Fruit fly (Drosophila melanogaster) whole organism, embryonic: ENCODE data around the gene Cpr11B.
A peak's percentile ranks its signal among the peaks of the same experiment; 100 is the strongest.

Experiments
- Abd-B ChIP-seq: fragments of 200-800 bp; sonication (Bioruptor generic); optimal IDR thresholded peaks from 2 replicates; lab custom pipeline; 2018; ENCODE audit warnings: missing biosample characterization, mild to moderate bottlenecking, missing genetic modification characterization, moderate library complexity
- Ada2b ChIP-seq: fragments of 200-800 bp; sonication (Bioruptor generic); IDR thresholded peaks from 2 replicates; pipeline ENCODE4 v1.3.6; 2022; ENCODE audit warnings: missing biosample characterization, missing genetic modification characterization
- B-H1 ChIP-seq: fragments of 200-800 bp; sonication (Bioruptor generic); IDR thresholded peaks from 3 replicates; pipeline ENCODE4 v1.3.6; 2022; ENCODE audit warnings: missing biosample characterization, missing genetic modification characterization
- C15 ChIP-seq: fragments of 200-800 bp; sonication (Bioruptor generic); IDR thresholded peaks from 3 replicates; pipeline ENCODE4 v1.3.6; 2022; ENCODE audit warnings: missing biosample characterization, missing genetic modification characterization
- CG10959 ChIP-seq: fragments of 200-800 bp; sonication (Bioruptor generic); IDR thresholded peaks from 2 replicates; pipeline ENCODE4 v1.3.6; 2022; ENCODE audit warnings: missing biosample characterization, missing genetic modification characterization
- CG10979 ChIP-seq: fragments of 200-800 bp; sonication (Bioruptor generic); optimal IDR thresholded peaks from 2 replicates; lab custom pipeline; 2018; ENCODE audit warnings: missing biosample characterization, mild to moderate bottlenecking, missing genetic modification characterization, moderate library complexity
- CG12219 ChIP-seq: fragments of 200-800 bp; sonication (Bioruptor generic); optimal IDR thresholded peaks from 3 replicates; lab custom pipeline; 2018; ENCODE audit warnings: missing biosample characterization, mild to moderate bottlenecking, missing genetic modification characterization
- CG12391 ChIP-seq: fragments of 200-800 bp; sonication (Bioruptor generic); optimal IDR thresholded peaks from 3 replicates; lab custom pipeline; 2018; ENCODE audit warnings: missing biosample characterization, mild to moderate bottlenecking, missing genetic modification characterization, moderate library complexity
- CG13287 ChIP-seq: fragments of 200-800 bp; sonication (Bioruptor generic); IDR thresholded peaks from 2 replicates; pipeline ENCODE4 v1.3.6; 2022; ENCODE audit warnings: missing biosample characterization, missing genetic modification characterization; ENCODE audit not compliant: partially characterized antibody
- CG15696 ChIP-seq: fragments of 200-800 bp; sonication (Bioruptor generic); optimal IDR thresholded peaks from 2 replicates; lab custom pipeline; 2019; ENCODE audit warnings: missing biosample characterization, mild to moderate bottlenecking, missing genetic modification characterization, moderate library complexity
- CG16813 ChIP-seq: fragments of 200-800 bp; sonication (Bioruptor generic); IDR thresholded peaks from 3 replicates; pipeline ENCODE4 v1.3.6; 2022; ENCODE audit warnings: missing biosample characterization, missing genetic modification characterization; ENCODE audit not compliant: partially characterized antibody
- CG17802 ChIP-seq: fragments of 200-800 bp; sonication (Bioruptor generic); optimal IDR thresholded peaks from 2 replicates; lab custom pipeline; 2018; ENCODE audit warnings: missing biosample characterization, mild to moderate bottlenecking, missing genetic modification characterization, moderate library complexity
- CG17829 ChIP-seq: fragments of 200-800 bp; optimal IDR thresholded peaks from 2 replicates; lab custom pipeline; 2019; ENCODE audit warnings: missing biosample characterization, mild to moderate bottlenecking, missing genetic modification characterization, moderate library complexity
- CG31224 ChIP-seq: fragments of 200-800 bp; sonication (Bioruptor generic); IDR thresholded peaks from 2 replicates; pipeline ENCODE4 v1.3.6; 2022; ENCODE audit warnings: missing biosample characterization, missing genetic modification characterization
- CG4360 ChIP-seq: fragments of 200-800 bp; sonication (Bioruptor generic); IDR thresholded peaks from 2 replicates; pipeline ENCODE4 v1.3.6; 2022; ENCODE audit warnings: missing biosample characterization, missing genetic modification characterization
- CG7357 ChIP-seq: fragments of 200-800 bp; sonication (Bioruptor generic); IDR thresholded peaks from 3 replicates; pipeline ENCODE4 v1.3.6; 2022; ENCODE audit warnings: missing biosample characterization, missing genetic modification characterization
- CG7928 ChIP-seq: fragments of 200-800 bp; sonication (Bioruptor generic); optimal IDR thresholded peaks from 2 replicates; lab custom pipeline; 2017; ENCODE audit warnings: missing biosample characterization, mild to moderate bottlenecking, missing genetic modification characterization
- CG9609 ChIP-seq: fragments of 200-800 bp; sonication (Bioruptor generic); optimal IDR thresholded peaks from 3 replicates; lab custom pipeline; 2016; ENCODE audit warnings: missing biosample characterization, missing genetic modification characterization
- Chrac-16 ChIP-seq: fragments of 200-800 bp; sonication (Bioruptor generic); optimal IDR thresholded peaks from 3 replicates; lab custom pipeline; 2016; ENCODE audit warnings: missing biosample characterization, missing genetic modification characterization
- D19B ChIP-seq: fragments of 200-800 bp; sonication (Bioruptor generic); optimal IDR thresholded peaks from 2 replicates; lab custom pipeline; 2017; ENCODE audit warnings: missing biosample characterization, mild to moderate bottlenecking, missing genetic modification characterization
- Gug ChIP-seq: fragments of 200-800 bp; sonication (Bioruptor generic); IDR thresholded peaks from 4 replicates; pipeline ENCODE4 v1.3.6; 2022; ENCODE audit warnings: missing biosample characterization, missing genetic modification characterization
- Hmx ChIP-seq: fragments of 200-800 bp; sonication (Bioruptor generic); optimal IDR thresholded peaks from 2 replicates; lab custom pipeline; 2016; ENCODE audit warnings: missing biosample characterization, missing genetic modification characterization
- Nf-YA ChIP-seq: fragments of 200-800 bp; sonication (Bioruptor generic); IDR thresholded peaks from 2 replicates; pipeline ENCODE4 v1.3.6; 2022; ENCODE audit warnings: missing biosample characterization, missing genetic modification characterization
- Pdp1 ChIP-seq, 2 experiments: fragments of 200-800 bp; sonication (Bioruptor generic); optimal IDR thresholded peaks; 3 replicates each; lab custom pipeline; 2016; ENCODE audit warnings: missing biosample characterization in 2 of 2, missing genetic modification characterization in 2 of 2, mild to moderate bottlenecking in 1 of 2, moderate library complexity in 1 of 2
- Scr ChIP-seq: fragments of 200-800 bp; sonication (Bioruptor generic); IDR thresholded peaks from 2 replicates; pipeline ENCODE4 v1.3.6; 2022; ENCODE audit warnings: missing biosample characterization, missing genetic modification characterization; ENCODE audit not compliant: partially characterized antibody
- Side ChIP-seq: fragments of 200-800 bp; sonication (Bioruptor generic); optimal IDR thresholded peaks from 2 replicates; lab custom pipeline; 2016; ENCODE audit warnings: missing biosample characterization, missing genetic modification characterization
- Sox100B ChIP-seq: fragments of 200-800 bp; sonication (Bioruptor generic); optimal IDR thresholded peaks from 3 replicates; lab custom pipeline; 2018; ENCODE audit warnings: missing biosample characterization, mild to moderate bottlenecking, missing genetic modification characterization
- Usf ChIP-seq: fragments of 200-800 bp; sonication (Bioruptor generic); optimal IDR thresholded peaks from 2 replicates; lab custom pipeline; 2017; ENCODE audit warnings: missing genotype, missing biosample characterization, missing genetic modification characterization
- ac ChIP-seq: fragments of 200-800 bp; sonication (Bioruptor generic); optimal IDR thresholded peaks from 3 replicates; lab custom pipeline; 2017; ENCODE audit warnings: missing biosample characterization, mild to moderate bottlenecking, missing genetic modification characterization
- az2 ChIP-seq: fragments of 200-800 bp; sonication (Bioruptor generic); optimal IDR thresholded peaks from 3 replicates; lab custom pipeline; 2016; ENCODE audit warnings: missing biosample characterization, missing genetic modification characterization
- br ChIP-seq: fragments of >200 bp; optimal IDR thresholded peaks from 2 replicates; lab custom pipeline; 2017
- emc ChIP-seq: fragments of 200-800 bp; sonication (Bioruptor generic); optimal IDR thresholded peaks from 2 replicates; lab custom pipeline; 2016; ENCODE audit warnings: missing biosample characterization, missing genetic modification characterization
- ems ChIP-seq: fragments of 200-800 bp; sonication (Bioruptor generic); optimal IDR thresholded peaks from 3 replicates; lab custom pipeline; 2016; ENCODE audit warnings: missing biosample characterization, missing genetic modification characterization
- exex ChIP-seq: fragments of 200-800 bp; sonication (Bioruptor generic); optimal IDR thresholded peaks from 4 replicates; lab custom pipeline; 2018; ENCODE audit warnings: missing biosample characterization, mild to moderate bottlenecking, missing genetic modification characterization, moderate library complexity
- fu2 ChIP-seq: fragments of 200-800 bp; sonication (Bioruptor generic); optimal IDR thresholded peaks from 2 replicates; lab custom pipeline; 2016; ENCODE audit warnings: missing biosample characterization, missing genetic modification characterization
- ind ChIP-seq: fragments of 200-800 bp; sonication (Bioruptor generic); optimal IDR thresholded peaks from 3 replicates; lab custom pipeline; 2016; ENCODE audit warnings: missing biosample characterization, missing genetic modification characterization
- jumu ChIP-seq: fragments of 200-800 bp; sonication (Bioruptor generic); optimal IDR thresholded peaks from 3 replicates; lab custom pipeline; 2016; ENCODE audit warnings: missing biosample characterization, missing genetic modification characterization
- klu ChIP-seq: fragments of 200-800 bp; sonication (Bioruptor generic); IDR thresholded peaks from 2 replicates; pipeline ENCODE4 v1.3.6; 2022; ENCODE audit warnings: missing biosample characterization, missing genetic modification characterization
- nom ChIP-seq: fragments of 200-800 bp; sonication (Bioruptor generic); optimal IDR thresholded peaks from 2 replicates; lab custom pipeline; 2017; ENCODE audit warnings: missing biosample characterization, missing genetic modification characterization, mild to moderate bottlenecking, moderate library complexity, missing genetic modification reagents
- onecut ChIP-seq: fragments of 200-800 bp; sonication (Bioruptor generic); IDR thresholded peaks from 2 replicates; pipeline ENCODE4 v1.3.6; 2022; ENCODE audit warnings: missing biosample characterization, missing genetic modification characterization
- repo ChIP-seq: fragments of 200-800 bp; sonication (Bioruptor generic); optimal IDR thresholded peaks from 2 replicates; lab custom pipeline; 2016; ENCODE audit warnings: missing biosample characterization, missing genetic modification characterization
- sens-2 ChIP-seq: fragments of 200-800 bp; sonication (Bioruptor generic); IDR thresholded peaks from 2 replicates; pipeline ENCODE4 v1.3.6; 2022; ENCODE audit warnings: missing biosample characterization, missing genetic modification characterization
- seq ChIP-seq: fragments of 200-800 bp; sonication (Bioruptor generic); IDR thresholded peaks from 2 replicates; pipeline ENCODE4 v1.3.6; 2022; ENCODE audit warnings: missing biosample characterization, missing genetic modification characterization
- sisA ChIP-seq: fragments of 200-800 bp; sonication (Bioruptor generic); IDR thresholded peaks from 2 replicates; pipeline ENCODE4 v1.3.6; 2022; ENCODE audit warnings: missing biosample characterization, missing genetic modification characterization
- stc ChIP-seq: fragments of 200-800 bp; sonication (Bioruptor generic); IDR thresholded peaks from 2 replicates; pipeline ENCODE4 v1.3.6; 2022; ENCODE audit warnings: missing biosample characterization, missing genetic modification characterization
- tna ChIP-seq: fragments of 200-800 bp; sonication (Bioruptor generic); IDR thresholded peaks from 2 replicates; pipeline ENCODE4 v1.3.6; 2022; ENCODE audit warnings: missing biosample characterization, missing genetic modification characterization; ENCODE audit not compliant: partially characterized antibody
- tup ChIP-seq: fragments of 200-800 bp; sonication (Bioruptor generic); optimal IDR thresholded peaks from 2 replicates; lab custom pipeline; 2016; ENCODE audit warnings: missing biosample characterization, mild to moderate bottlenecking, missing genetic modification characterization, moderate library complexity
- tx ChIP-seq: fragments of 200-800 bp; sonication (Bioruptor generic); optimal IDR thresholded peaks from 2 replicates; lab custom pipeline; 2016; ENCODE audit warnings: missing biosample characterization, missing genetic modification characterization
- zf30C ChIP-seq: fragments of 200-800 bp; sonication (Bioruptor generic); optimal IDR thresholded peaks from 3 replicates; lab custom pipeline; 2018; ENCODE audit warnings: missing biosample characterization, mild to moderate bottlenecking, missing genetic modification characterization

Gene Cpr11B

dm6 chrX:12582984-12583869, 30.3 kb downstream of the Cpr11B start, which contains the start of gene Pits (continued):
- no peak for TF ChIP-seq fu2 (GFP tag; lab: Kevin White, UChicago)
- TF ChIP-seq tna (GFP tag; lab: Robert Waterston, UW) = peak; percentile 66; the same call in 1 of the 2 replicates
- peak; percentile 55 for TF ChIP-seq CG12391 (tag; lab: Kevin White, UChicago)
- peak; percentile 26 for TF ChIP-seq tx (GFP tag; lab: Kevin White, UChicago)
- TF ChIP-seq sens-2 (GFP tag; lab: Robert Waterston, UW) = no peak
- no peak for TF ChIP-seq jumu (GFP tag; lab: Kevin White, UChicago)
- peak; percentile 30; the same call in 1 of the 2 replicates for TF ChIP-seq onecut (GFP tag; lab: Robert Waterston, UW)
- TF ChIP-seq seq (GFP tag; lab: Robert Waterston, UW) = no peak
- no peak for TF ChIP-seq CG31224 (GFP tag; lab: Robert Waterston, UW)
- no peak for TF ChIP-seq CG17802
- no peak; the same call in 1 of the 2 replicates for TF ChIP-seq stc (GFP tag; lab: Robert Waterston, UW)
- TF ChIP-seq CG17829 (tag; lab: Kevin White, UChicago) = peak; percentile 29
- TF ChIP-seq br (lab: Kevin White, UChicago) = no peak
- TF ChIP-seq ind (GFP tag; lab: Kevin White, UChicago) = no peak
- TF ChIP-seq CG12219 (GFP tag; lab: Kevin White, UChicago) = peak; percentile 42
- TF ChIP-seq zf30C (GFP tag; lab: Kevin White, UChicago) = peak; percentile 31
- no peak for TF ChIP-seq tup (GFP tag; lab: Kevin White, UChicago)
- peak; percentile 65 for TF ChIP-seq CG7928 (GFP tag; lab: Kevin White, UChicago)
- peak; percentile 81 for TF ChIP-seq nom
- peak; percentile 70 for TF ChIP-seq CG13287 (GFP tag; lab: Robert Waterston, UW)
- TF ChIP-seq exex (tag; lab: Kevin White, UChicago) = peak; percentile 31
- TF ChIP-seq D19B = peak; percentile 14
- TF ChIP-seq C15 (GFP tag; lab: Robert Waterston, UW) = no peak
- TF ChIP-seq Scr (GFP tag; lab: Robert Waterston, UW) = peak; percentile 26
- peak; percentile 52 for TF ChIP-seq CG15696
- TF ChIP-seq Hmx (GFP tag; lab: Kevin White, UChicago) = no peak
- peak; percentile 17 for TF ChIP-seq repo (GFP tag; lab: Kevin White, UChicago)
- peak; percentile 54 for TF ChIP-seq Side
- no peak for TF ChIP-seq az2 (GFP tag; lab: Kevin White, UChicago)
- TF ChIP-seq CG9609 = no peak
- TF ChIP-seq Gug = peak; percentile 32; the same call in 2 of the 4 replicates
- TF ChIP-seq ems (GFP tag; lab: Kevin White, UChicago) = peak; percentile 48
- TF ChIP-seq Sox100B = peak; percentile 33
- TF ChIP-seq CG16813 (GFP tag; lab: Robert Waterston, UW) = peak; percentile 34; the same call in 1 of the 3 replicates
- no peak for TF ChIP-seq emc (GFP tag; lab: Kevin White, UChicago)
- TF ChIP-seq B-H1 (GFP tag; lab: Robert Waterston, UW) = no peak
- TF ChIP-seq Pdp1 (GFP tag; optimal IDR thresholded peaks at IDR 0.05; lab: Kevin White, UChicago) = peak; percentile 26 to 70
- TF ChIP-seq CG4360 (GFP tag; lab: Robert Waterston, UW) = peak; percentile 35; the same call in 1 of the 2 replicates
- TF ChIP-seq sisA (GFP tag; lab: Robert Waterston, UW) = peak; percentile 27; the same call in 1 of the 2 replicates
- TF ChIP-seq CG10979 = peak; percentile 17
- no peak for TF ChIP-seq Chrac-16
- peak; percentile 57; the same call in 1 of the 2 replicates for TF ChIP-seq klu (GFP tag; lab: Robert Waterston, UW)
- no peak for TF ChIP-seq ac (GFP tag; lab: Kevin White, UChicago)
- TF ChIP-seq Usf (GFP tag; lab: Kevin White, UChicago) = peak; percentile 3
- TF ChIP-seq CG7357 (GFP tag; lab: Robert Waterston, UW) = no peak
- TF ChIP-seq CG10959 (GFP tag; lab: Robert Waterston, UW) = no peak
- 0 out of 2 replicates have a peak, but pooled peaks have one; percentile 9 for TF ChIP-seq Ada2b
- TF ChIP-seq Abd-B (GFP tag; lab: Kevin White, UChicago) = peak; percentile 27
- no peak for TF ChIP-seq Nf-YA (GFP tag; lab: Robert Waterston, UW)
